Fruit fly (Drosophila melanogaster) whole organism, embryonic: ENCODE data around the gene pasi2.
A peak's percentile ranks its signal among the peaks of the same experiment; 100 is the strongest.

Source experiments
- Atf6 ChIP-seq: fragments of 200-800 bp; sonication (Bioruptor generic); IDR thresholded peaks from 2 replicates; pipeline ENCODE4 v1.3.6; 2022; ENCODE audit warnings: missing biosample characterization, missing genetic modification characterization
- CG10274 ChIP-seq: fragments of 200-800 bp; sonication (Bioruptor generic); optimal IDR thresholded peaks from 3 replicates; lab custom pipeline; 2017; ENCODE audit warnings: missing biosample characterization, mild to moderate bottlenecking, missing genetic modification characterization
- CG11398 ChIP-seq: fragments of 200-800 bp; sonication (Bioruptor generic); optimal IDR thresholded peaks from 2 replicates; lab custom pipeline; 2016; ENCODE audit warnings: missing biosample characterization, missing genetic modification characterization
- CG12104 ChIP-seq: fragments of 200-800 bp; sonication (Bioruptor generic); optimal IDR thresholded peaks from 3 replicates; lab custom pipeline; 2016; ENCODE audit warnings: missing biosample characterization, missing genetic modification characterization
- CG13424 ChIP-seq: fragments of 200-800 bp; sonication (Bioruptor generic); optimal IDR thresholded peaks from 2 replicates; lab custom pipeline; 2019; ENCODE audit warnings: missing biosample characterization, mild to moderate bottlenecking, missing genetic modification characterization, moderate library complexity
- CG14667 ChIP-seq: fragments of 200-800 bp; sonication (Bioruptor generic); IDR thresholded peaks from 2 replicates; pipeline ENCODE4 v1.3.6; 2022; ENCODE audit warnings: missing biosample characterization, missing genetic modification characterization
- CG14860 ChIP-seq: fragments of 200-800 bp; sonication (Bioruptor generic); IDR thresholded peaks from 3 replicates; pipeline ENCODE4 v1.3.6; 2022; ENCODE audit warnings: missing biosample characterization, missing genetic modification characterization; ENCODE audit not compliant: partially characterized antibody
- CG15011 ChIP-seq: fragments of 200-800 bp; sonication (Bioruptor generic); optimal IDR thresholded peaks from 3 replicates; lab custom pipeline; 2018; ENCODE audit warnings: missing biosample characterization, mild to moderate bottlenecking, missing genetic modification characterization
- CG15073 ChIP-seq: fragments of 200-800 bp; sonication (Bioruptor generic); optimal IDR thresholded peaks from 2 replicates; lab custom pipeline; 2016; ENCODE audit warnings: missing biosample characterization, missing genetic modification characterization
- CG15479 ChIP-seq: fragments of 200-800 bp; sonication (Bioruptor generic); optimal IDR thresholded peaks from 3 replicates; lab custom pipeline; 2019; ENCODE audit warnings: missing biosample characterization, mild to moderate bottlenecking, missing genetic modification characterization, moderate library complexity
- CG15696 ChIP-seq: fragments of 200-800 bp; sonication (Bioruptor generic); optimal IDR thresholded peaks from 2 replicates; lab custom pipeline; 2019; ENCODE audit warnings: missing biosample characterization, mild to moderate bottlenecking, missing genetic modification characterization, moderate library complexity
- CG1792 ChIP-seq: fragments of 200-800 bp; sonication (Bioruptor generic); optimal IDR thresholded peaks from 2 replicates; lab custom pipeline; 2016; ENCODE audit warnings: missing biosample characterization, missing genetic modification characterization
- CG2199 ChIP-seq: fragments of 200-800 bp; sonication (Bioruptor generic); IDR thresholded peaks from 3 replicates; pipeline ENCODE4 v1.3.6; 2022; ENCODE audit warnings: missing biosample characterization, missing genetic modification characterization
- CG3065 ChIP-seq: fragments of 200-800 bp; sonication (Bioruptor generic); optimal IDR thresholded peaks from 2 replicates; lab custom pipeline; 2016; ENCODE audit warnings: missing biosample characterization, missing genetic modification characterization
- CG32532 ChIP-seq: fragments of 200-800 bp; sonication (Bioruptor generic); IDR thresholded peaks from 2 replicates; pipeline ENCODE4 v1.3.6; 2022; ENCODE audit warnings: missing biosample characterization, missing genetic modification characterization
- CG4617 ChIP-seq: fragments of 200-800 bp; sonication (Bioruptor generic); optimal IDR thresholded peaks from 3 replicates; lab custom pipeline; 2016; ENCODE audit warnings: missing biosample characterization, missing genetic modification characterization, borderline replicate concordance
- CG5245 ChIP-seq: fragments of 200-800 bp; sonication (Bioruptor generic); optimal IDR thresholded peaks from 3 replicates; lab custom pipeline; 2016; ENCODE audit warnings: missing biosample characterization, missing genetic modification characterization
- CG6765 ChIP-seq: fragments of 200-800 bp; sonication (Bioruptor generic); optimal IDR thresholded peaks from 3 replicates; lab custom pipeline; 2017; ENCODE audit warnings: missing biosample characterization, mild to moderate bottlenecking, missing genetic modification characterization
- CG7357 ChIP-seq: fragments of 200-800 bp; sonication (Bioruptor generic); IDR thresholded peaks from 3 replicates; pipeline ENCODE4 v1.3.6; 2022; ENCODE audit warnings: missing biosample characterization, missing genetic modification characterization
- CG7928 ChIP-seq: fragments of 200-800 bp; sonication (Bioruptor generic); optimal IDR thresholded peaks from 2 replicates; lab custom pipeline; 2017; ENCODE audit warnings: missing biosample characterization, mild to moderate bottlenecking, missing genetic modification characterization
- CG8388 ChIP-seq: fragments of 200-800 bp; sonication (Bioruptor generic); optimal IDR thresholded peaks from 2 replicates; lab custom pipeline; 2019; ENCODE audit warnings: missing biosample characterization, mild to moderate bottlenecking, missing genetic modification characterization, moderate library complexity
- CG9437 ChIP-seq: fragments of 200-800 bp; sonication (Bioruptor generic); optimal IDR thresholded peaks from 2 replicates; lab custom pipeline; 2018; ENCODE audit warnings: missing biosample characterization, mild to moderate bottlenecking, missing genetic modification characterization
- Dbx ChIP-seq: fragments of 200-800 bp; sonication (Bioruptor generic); IDR thresholded peaks from 3 replicates; pipeline ENCODE4 v1.3.6; 2022; ENCODE audit warnings: missing biosample characterization, missing genetic modification characterization
- Dip3 ChIP-seq: fragments of 200-800 bp; sonication (Bioruptor generic); optimal IDR thresholded peaks from 3 replicates; lab custom pipeline; 2016; ENCODE audit warnings: missing biosample characterization, missing genetic modification characterization
- Drgx ChIP-seq: fragments of 200-800 bp; sonication (Bioruptor generic); IDR thresholded peaks from 2 replicates; pipeline ENCODE4 v1.3.6; 2022; ENCODE audit warnings: missing biosample characterization, missing genetic modification characterization
- HHEX ChIP-seq: fragments of 200-800 bp; sonication (Bioruptor generic); optimal IDR thresholded peaks from 3 replicates; lab custom pipeline; 2017; ENCODE audit warnings: missing biosample characterization, mild to moderate bottlenecking, missing genetic modification characterization, missing genetic modification reagents
- Hand ChIP-seq: fragments of 200-800 bp; sonication (Bioruptor generic); optimal IDR thresholded peaks from 2 replicates; lab custom pipeline; 2017; ENCODE audit warnings: mild to moderate bottlenecking, missing biosample characterization, missing genetic modification reagents, missing genetic modification characterization
- NC2β ChIP-seq: fragments of 200-800 bp; sonication (Bioruptor generic); optimal IDR thresholded peaks from 2 replicates; lab custom pipeline; 2016; ENCODE audit warnings: missing biosample characterization, missing genetic modification characterization
- Opbp ChIP-seq: fragments of 200-800 bp; sonication (Bioruptor generic); IDR thresholded peaks from 3 replicates; pipeline ENCODE4 v1.3.6; 2022; ENCODE audit warnings: missing biosample characterization, missing genetic modification characterization; ENCODE audit not compliant: partially characterized antibody
- Ptx1 ChIP-seq: fragments of 200-800 bp; sonication (Bioruptor generic); IDR thresholded peaks from 2 replicates; pipeline ENCODE4 v1.3.6; 2022; ENCODE audit warnings: missing biosample characterization, missing genetic modification characterization
- Sox102F ChIP-seq: fragments of 200-800 bp; sonication (Bioruptor generic); optimal IDR thresholded peaks from 2 replicates; lab custom pipeline; 2018; ENCODE audit warnings: missing biosample characterization, mild to moderate bottlenecking, missing genetic modification characterization, moderate library complexity
- Ssrp ChIP-seq: fragments of 200-800 bp; sonication (Bioruptor generic); optimal IDR thresholded peaks from 2 replicates; lab custom pipeline; 2018; ENCODE audit warnings: missing biosample characterization, mild to moderate bottlenecking, missing genetic modification characterization, moderate library complexity
- ci ChIP-seq: fragments of 200-800 bp; sonication (Bioruptor generic); IDR thresholded peaks from 3 replicates; pipeline ENCODE4 v1.3.6; 2022; ENCODE audit warnings: missing biosample characterization, missing genetic modification characterization
- da ChIP-seq: fragments of 200-800 bp; sonication (Bioruptor generic); optimal IDR thresholded peaks from 2 replicates; lab custom pipeline; 2016; ENCODE audit warnings: missing biosample characterization, missing genetic modification characterization
- dm ChIP-seq: fragments of 200-800 bp; sonication (Bioruptor generic); optimal IDR thresholded peaks from 3 replicates; lab custom pipeline; 2016; ENCODE audit warnings: missing biosample characterization, missing genetic modification characterization
- dpn ChIP-seq, 2 experiments: fragments of 200-800 bp; sonication (Bioruptor generic); optimal IDR thresholded peaks; 3 replicates each; lab custom pipeline; 2016; ENCODE audit warnings: missing biosample characterization in 2 of 2, missing genetic modification characterization in 2 of 2
- fd102C ChIP-seq: fragments of 200-800 bp; sonication (Bioruptor generic); optimal IDR thresholded peaks from 2 replicates; lab custom pipeline; 2018; ENCODE audit warnings: missing biosample characterization, mild to moderate bottlenecking, missing genetic modification characterization, moderate library complexity
- insv ChIP-seq, 2 experiments: fragments of 200-800 bp; sonication (Bioruptor generic); optimal IDR thresholded peaks; 3 replicates each; lab custom pipeline; 2016 to 2018; ENCODE audit warnings: missing biosample characterization in 2 of 2, missing genetic modification characterization in 2 of 2
- ken ChIP-seq: fragments of 200-800 bp; sonication (Bioruptor generic); IDR thresholded peaks from 3 replicates; pipeline ENCODE4 v1.3.6; 2022; ENCODE audit warnings: missing biosample characterization, missing genetic modification characterization
- onecut ChIP-seq: fragments of 200-800 bp; sonication (Bioruptor generic); IDR thresholded peaks from 2 replicates; pipeline ENCODE4 v1.3.6; 2022; ENCODE audit warnings: missing biosample characterization, missing genetic modification characterization
- psq ChIP-seq: fragments of 200-800 bp; sonication (Bioruptor generic); optimal IDR thresholded peaks from 2 replicates; lab custom pipeline; 2017; ENCODE audit warnings: missing biosample characterization, missing genetic modification characterization
- ro ChIP-seq: fragments of 200-800 bp; sonication (Bioruptor generic); IDR thresholded peaks from 2 replicates; pipeline ENCODE4 v1.3.6; 2022; ENCODE audit warnings: missing biosample characterization, missing genetic modification characterization
- run ChIP-seq: fragments of 200-800 bp; sonication (Bioruptor generic); optimal IDR thresholded peaks from 3 replicates; lab custom pipeline; 2018; ENCODE audit warnings: missing biosample characterization, mild to moderate bottlenecking, missing genetic modification characterization
- seq ChIP-seq: fragments of 200-800 bp; sonication (Bioruptor generic); IDR thresholded peaks from 2 replicates; pipeline ENCODE4 v1.3.6; 2022; ENCODE audit warnings: missing biosample characterization, missing genetic modification characterization
- sima ChIP-seq: fragments of 200-800 bp; sonication (Bioruptor generic); optimal IDR thresholded peaks from 2 replicates; lab custom pipeline; 2016; ENCODE audit warnings: missing biosample characterization, missing genetic modification characterization
- stc ChIP-seq: fragments of 200-800 bp; sonication (Bioruptor generic); IDR thresholded peaks from 2 replicates; pipeline ENCODE4 v1.3.6; 2022; ENCODE audit warnings: missing biosample characterization, missing genetic modification characterization
- tio ChIP-seq: fragments of 200-800 bp; sonication (Bioruptor generic); optimal IDR thresholded peaks from 2 replicates; lab custom pipeline; 2017; ENCODE audit warnings: missing biosample characterization, missing genetic modification characterization, inconsistent platforms
- wdn ChIP-seq: fragments of 200-800 bp; sonication (Bioruptor generic); IDR thresholded peaks from 2 replicates; pipeline ENCODE4 v1.3.6; 2022; ENCODE audit warnings: missing biosample characterization, missing genetic modification characterization
- zen ChIP-seq: fragments of 200-800 bp; sonication (Bioruptor generic); optimal IDR thresholded peaks from 3 replicates; lab custom pipeline; 2018; ENCODE audit warnings: missing biosample characterization, mild to moderate bottlenecking, missing genetic modification characterization, moderate library complexity

Gene pasi2

DNA sequence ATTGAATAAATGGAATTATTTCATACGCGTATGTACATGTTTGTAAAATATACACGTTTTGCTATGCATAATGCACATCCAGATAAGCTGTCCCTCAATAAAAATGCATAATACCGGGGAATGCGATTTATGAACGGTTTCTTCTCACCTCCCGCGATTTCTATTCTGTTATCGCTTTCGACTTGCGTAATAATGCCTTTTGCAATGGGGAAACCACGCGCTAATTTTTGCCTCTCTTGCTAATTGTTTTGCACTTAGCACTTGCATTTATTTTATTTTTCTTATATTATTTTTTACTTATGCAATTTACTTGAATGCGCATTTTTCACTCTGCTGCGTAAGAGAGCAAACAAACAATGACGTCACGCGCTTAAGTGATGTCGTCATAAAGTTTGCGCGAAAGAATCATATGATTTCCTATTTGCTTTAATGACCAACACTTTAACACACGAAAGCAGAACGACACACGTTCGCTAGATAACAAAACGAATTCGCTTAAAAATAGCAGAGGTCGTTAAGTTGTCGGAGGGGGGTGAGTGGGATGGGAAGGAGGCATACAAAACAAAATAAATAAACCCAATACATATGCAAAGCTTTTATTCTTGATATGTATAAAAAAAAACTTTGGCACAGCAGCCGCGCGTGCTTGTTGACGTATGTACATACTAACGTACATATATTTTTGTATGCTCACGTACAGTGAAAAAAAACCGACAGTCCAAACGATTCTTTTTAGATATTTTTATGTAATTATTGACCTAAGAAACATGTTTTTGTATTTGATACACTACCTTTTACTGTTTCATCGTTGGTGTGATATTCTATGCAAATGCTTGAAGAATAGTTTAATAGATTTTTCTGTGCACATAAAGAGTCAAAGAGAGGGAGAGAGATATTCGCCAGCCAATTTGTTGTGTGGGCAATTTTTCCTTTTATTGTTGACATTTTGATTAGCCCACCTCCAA lies 16.7 kb downstream of the pasi2 start (continued):
- peak; percentile 43 for TF ChIP-seq tio
- peak; percentile 4 for TF ChIP-seq sima (GFP tag; lab: Kevin White, UChicago)
- TF ChIP-seq onecut = no peak
- TF ChIP-seq ken (GFP tag; lab: Robert Waterston, UW) = no peak
- TF ChIP-seq CG10274 (GFP tag; lab: Kevin White, UChicago) = peak; percentile 47
- no peak for TF ChIP-seq da (GFP tag; lab: Kevin White, UChicago)
- TF ChIP-seq insv (GFP tag; optimal IDR thresholded peaks at IDR 0.05; lab: Kevin White, UChicago) = no peak
- TF ChIP-seq CG3065 (GFP tag; lab: Kevin White, UChicago) = no peak
- TF ChIP-seq CG7928 (GFP tag; lab: Kevin White, UChicago) = peak; percentile 54
- TF ChIP-seq Dbx (GFP tag; lab: Robert Waterston, UW) = no peak
- peak; percentile 52 for TF ChIP-seq CG9437 (GFP tag; lab: Kevin White, UChicago)
- TF ChIP-seq NC2β = peak; percentile 19
- TF ChIP-seq fd102C (GFP tag; lab: Kevin White, UChicago) = no peak
- no peak for TF ChIP-seq CG2199 (GFP tag; lab: Robert Waterston, UW)
- TF ChIP-seq dpn (GFP tag; optimal IDR thresholded peaks at IDR 0.05; lab: Kevin White, UChicago) = peak; percentile 63 to 71
- TF ChIP-seq CG15696 (tag; lab: Kevin White, UChicago) = peak; percentile 7
- TF ChIP-seq run (tag; lab: Kevin White, UChicago) = no peak
- TF ChIP-seq CG15073 (GFP tag; lab: Kevin White, UChicago) = no peak
- 0 out of 2 replicates have a peak, but pooled peaks have one; percentile 22 for TF ChIP-seq Ptx1
- TF ChIP-seq CG12104 (GFP tag; lab: Kevin White, UChicago) = peak; percentile 39
- TF ChIP-seq wdn (GFP tag; lab: Robert Waterston, UW) = no peak
- TF ChIP-seq CG1792 (GFP tag; lab: Kevin White, UChicago) = peak; percentile 49
- no peak for TF ChIP-seq ro
- TF ChIP-seq CG6765 (GFP tag; lab: Kevin White, UChicago) = peak; percentile 77
- TF ChIP-seq CG8388 (GFP tag; lab: Kevin White, UChicago) = peak; percentile 12
- peak; percentile 29 for TF ChIP-seq dm
- no peak for TF ChIP-seq ci (GFP tag; lab: Robert Waterston, UW)
- TF ChIP-seq psq (GFP tag; lab: Kevin White, UChicago) = no peak
- TF ChIP-seq CG11398 (GFP tag; lab: Kevin White, UChicago) = peak; percentile 65
- TF ChIP-seq CG15011 (GFP tag; lab: Kevin White, UChicago) = peak; percentile 52
- TF ChIP-seq Ssrp (tag; lab: Kevin White, UChicago) = peak; percentile 20
- TF ChIP-seq Sox102F (GFP tag; lab: Kevin White, UChicago) = peak; percentile 66
- TF ChIP-seq Dip3 (GFP tag; lab: Kevin White, UChicago) = peak; percentile 73
- TF ChIP-seq CG4617 (GFP tag; lab: Kevin White, UChicago) = no peak
- no peak for TF ChIP-seq zen (tag; lab: Kevin White, UChicago)
- TF ChIP-seq CG13424 (tag; lab: Kevin White, UChicago) = peak; percentile 54
- TF ChIP-seq CG7357 (GFP tag; lab: Robert Waterston, UW) = peak; percentile 55; the same call in 1 of the 3 replicates
- TF ChIP-seq HHEX = peak; percentile 63
- no peak for TF ChIP-seq CG14667
- no peak for TF ChIP-seq stc (GFP tag; lab: Robert Waterston, UW)
- no peak for TF ChIP-seq Opbp (GFP tag; lab: Robert Waterston, UW)
- TF ChIP-seq seq (GFP tag; lab: Robert Waterston, UW) = no peak
- no peak for TF ChIP-seq Atf6 (GFP tag; lab: Robert Waterston, UW)
- TF ChIP-seq Drgx (GFP tag; lab: Robert Waterston, UW) = no peak
- TF ChIP-seq CG5245 (GFP tag; lab: Kevin White, UChicago) = peak; percentile 4
- peak; percentile 14 for TF ChIP-seq CG15479 (GFP tag; lab: Kevin White, UChicago)
- TF ChIP-seq CG14860 (GFP tag; lab: Robert Waterston, UW) = no peak
- peak; percentile 55 for TF ChIP-seq Hand (GFP tag; lab: Kevin White, UChicago)
- TF ChIP-seq CG32532 (GFP tag; lab: Robert Waterston, UW) = no peak
